Worm (Caenorhabditis elegans) whole organism, L4/young adult: ENCODE results near the gene Y39G8B.7.

Experiments used
- dao-5 ChIP-seq: sonication (generic microtip); optimal IDR thresholded peaks from 2 replicates; lab custom pipeline; 2016; ENCODE audit warnings: missing genotype, missing genetic modification characterization, moderate library complexity, missing compliant biosample characterization
- him-1 ChIP-seq: sonication (generic microtip); optimal IDR thresholded peaks from 2 replicates; lab custom pipeline; 2016; ENCODE audit warnings: missing genotype, missing genetic modification reagents, missing genetic modification characterization, missing compliant biosample characterization

DNA sequence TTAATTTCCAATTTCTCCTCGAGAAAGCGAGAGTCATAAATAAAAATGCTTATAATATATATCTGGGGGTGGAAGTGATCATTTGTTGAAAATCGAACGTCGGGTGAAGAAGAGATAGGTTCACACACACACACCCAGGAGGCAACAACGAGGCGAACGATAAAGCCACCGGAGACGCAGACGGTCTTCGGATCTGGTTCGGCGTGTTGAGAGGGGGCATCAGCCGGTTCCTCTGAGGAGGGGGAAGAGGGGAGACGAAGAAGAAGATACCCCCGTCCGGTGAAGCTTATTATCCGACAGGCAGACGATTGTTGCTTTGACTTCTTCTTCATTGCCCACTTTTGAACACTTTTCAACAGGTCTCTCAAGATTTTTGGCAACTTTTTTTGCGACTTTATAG lies 9.9 kb upstream of the Y39G8B.7 start:
- TF ChIP-seq dao-5 (no peak), him-1 (tag; lab: Kevin White, UChicago) (no peak)
